Worm (Caenorhabditis elegans): ENCODE results near the gene F23F1.2.

ce11 chrII:41914-42313 is 7.9 kb downstream of the F23F1.2 start, which contains the start of gene F23F1.10:
- TF ChIP-seq ceh-82 (tag; optimal IDR thresholded peaks at IDR 0.05) (no peak), hmg-1.1 (GFP tag; IDR thresholded peaks at IDR 0.05) (no peak), egl-27 (tag; optimal IDR thresholded peaks at IDR 0.05) (no peak), lin-15B (tag; optimal IDR thresholded peaks at IDR 0.05) (no peak), D1046.2 (GFP tag; IDR thresholded peaks at IDR 0.05) (no peak), R02D3.7 (tag; optimal IDR thresholded peaks at IDR 0.05) (no peak), ama-1 (optimal IDR thresholded peaks at IDR 0.05) (no peak), lir-3 (tag; optimal IDR thresholded peaks at IDR 0.05) (no peak)

Measured in whole organism, L4 larva.